Worm (Caenorhabditis elegans): ENCODE data around the gene R12C12.7.

DNA sequence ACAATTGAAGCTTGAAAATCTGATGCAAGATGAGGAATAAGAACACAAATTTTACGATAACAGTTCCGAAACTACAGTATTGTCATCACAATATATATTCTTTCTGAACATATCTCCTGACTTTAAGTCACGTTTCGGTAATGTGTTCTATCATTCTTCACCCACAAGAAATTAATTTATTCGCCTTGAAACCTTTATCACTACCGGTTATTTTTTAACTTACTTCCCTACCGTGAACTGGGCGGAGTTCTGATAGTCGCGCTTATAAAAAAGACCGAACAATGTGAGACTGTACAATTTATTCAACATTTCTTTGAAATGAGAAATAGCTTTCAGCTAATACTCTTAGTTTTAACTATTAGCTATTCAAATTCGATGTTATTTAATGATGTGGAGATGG lies 45.2 kb downstream of the R12C12.7 start, which contains the start of gene ins-20:
- TF ChIP-seq F16B12.6 (tag; optimal IDR thresholded peaks at IDR 0.05) (no peak), blmp-1 (tag; optimal IDR thresholded peaks at IDR 0.05) (no peak), ces-1 (GFP tag; optimal IDR thresholded peaks at IDR 0.05) (no peak), ama-1 (optimal IDR thresholded peaks at IDR 0.05) (no peak), sptf-1 (tag; optimal IDR thresholded peaks at IDR 0.05) (no peak), efl-3 (GFP tag; optimal IDR thresholded peaks at IDR 0.05) (no peak)
